Worm (Caenorhabditis elegans): ENCODE measurements around the gene T22C8.4.

Gene T22C8.4

ce11 chrII:8575184-8575583 is 48.1 kb downstream of the T22C8.4 start, which contains the start of gene puf-5:
TSS of gene puf-5 (plus strand) at chrII:8575541.
- TF ChIP-seq fkh-10 (GFP tag; optimal IDR thresholded peaks at IDR 0.05) (no peak), ceh-28 (tag; optimal IDR thresholded peaks at IDR 0.05) (no peak), egl-27 (tag; optimal IDR thresholded peaks at IDR 0.05) (no peak), lin-39 (tag; optimal IDR thresholded peaks at IDR 0.05) (no peak), zag-1 (tag; optimal IDR thresholded peaks at IDR 0.05) (no peak), nhr-237 (tag; optimal IDR thresholded peaks at IDR 0.05) (no peak), ZK546.5 (tag; optimal IDR thresholded peaks at IDR 0.05) (no peak), skn-1 (tag; optimal IDR thresholded peaks at IDR 0.05) (no peak), R02D3.7 (tag; optimal IDR thresholded peaks at IDR 0.05) (no peak), daf-12 (tag; optimal IDR thresholded peaks at IDR 0.05) (no peak), hmg-11 (tag; optimal IDR thresholded peaks at IDR 0.05) (no peak), unc-39 (tag; optimal IDR thresholded peaks at IDR 0.05) (no peak), nhr-67 (tag; optimal IDR thresholded peaks at IDR 0.05) (no peak)

ce11 chrII:8573044-8573443 is 50.3 kb downstream of the T22C8.4 start, which contains the start of gene F54C9.7:
TSS of gene F54C9.7 (plus strand) at chrII:8573344.
- no peak for TF ChIP-seq ztf-4 (tag; optimal IDR thresholded peaks at IDR 0.05)
- TF ChIP-seq elt-2 (tag; optimal IDR thresholded peaks at IDR 0.05), result no peak
- no peak for TF ChIP-seq ZK546.5 (tag; optimal IDR thresholded peaks at IDR 0.05)
- TF ChIP-seq nhr-77 (tag; optimal IDR thresholded peaks at IDR 0.05), result no peak
- no peak for TF ChIP-seq hmg-11 (tag; optimal IDR thresholded peaks at IDR 0.05)
